Fruit fly (Drosophila melanogaster): Measurements from ENCODE around the gene CG10738.

Gene CG10738

dm6 chr3L:13478339-13479203, 28.0 kb downstream of the CG10738 start:
- no peak for TF ChIP-seq noc (tag; optimal IDR thresholded peaks at IDR 0.05)

- no peak for TF ChIP-seq noc (tag; optimal IDR thresholded peaks at IDR 0.05)
Observed at dm6 chr3L:13479204-13479600, 28.6 kb downstream of the CG10738 start.

- peak; percentile 77 for TF ChIP-seq noc (tag; optimal IDR thresholded peaks at IDR 0.05)
Observed at dm6 chr3L:13479609-13480240, 29.2 kb downstream of the CG10738 start.

dm6 chr3L:13480241-13480627, 29.7 kb downstream of the CG10738 start:
- TF ChIP-seq noc (tag; optimal IDR thresholded peaks at IDR 0.05) = no peak

dm6 chr3L:13486041-13486859, 35.7 kb downstream of the CG10738 start, which contains the start of the genes Abp1 and Tgi:
Gene Abp1 (minus strand): TSS chr3L:13486280.
Gene Tgi (plus strand): TSS chr3L:13486797.
- no peak for TF ChIP-seq noc (tag; optimal IDR thresholded peaks at IDR 0.05)

- no peak for TF ChIP-seq noc (tag; optimal IDR thresholded peaks at IDR 0.05)
Observed at dm6 chr3L:13486860-13487404, 36.4 kb downstream of the CG10738 start.

- TF ChIP-seq noc (tag; optimal IDR thresholded peaks at IDR 0.05) = no peak
Observed at dm6 chr3L:13488129-13488876, 37.7 kb downstream of the CG10738 start.

dm6 chr3L:13489193-13489752, 38.7 kb downstream of the CG10738 start:
- TF ChIP-seq noc (tag; optimal IDR thresholded peaks at IDR 0.05) = peak; percentile 34

dm6 chr3L:13490689-13491348, 40.2 kb downstream of the CG10738 start:
- TF ChIP-seq noc (tag; optimal IDR thresholded peaks at IDR 0.05) = no peak

- TF ChIP-seq noc (tag; optimal IDR thresholded peaks at IDR 0.05) = no peak
Observed at dm6 chr3L:13494363-13495015, 43.9 kb downstream of the CG10738 start.

- no peak for TF ChIP-seq noc (tag; optimal IDR thresholded peaks at IDR 0.05)
Observed at dm6 chr3L:13495065-13495464, 44.5 kb downstream of the CG10738 start.

dm6 chr3L:13497720-13498355, 47.3 kb downstream of the CG10738 start:
- no peak for TF ChIP-seq noc (tag; optimal IDR thresholded peaks at IDR 0.05)

dm6 chr3L:13499531-13499930, 49.0 kb downstream of the CG10738 start:
- TF ChIP-seq noc (tag; optimal IDR thresholded peaks at IDR 0.05) = no peak
